Worm (Caenorhabditis elegans) whole organism, L2 larva: ENCODE results near the gene H43E16.1.

Source experiments
- C34F6.9 ChIP-seq: fragments of 150-350 bp; optimal IDR thresholded peaks from 2 replicates; lab custom pipeline; 2014; ENCODE audit warnings: missing biosample characterization, missing genetic modification characterization
- F13H6.1 ChIP-seq: sonication (generic microtip); optimal IDR thresholded peaks from 2 replicates; lab custom pipeline; 2016; ENCODE audit warnings: missing genetic modification characterization, missing compliant biosample characterization
- R02D3.7 ChIP-seq: fragments of 150-350 bp; optimal IDR thresholded peaks from 2 replicates; lab custom pipeline; 2014; ENCODE audit warnings: missing biosample characterization, missing genetic modification characterization
- Y55F3AM.14 ChIP-seq: fragments of 200-800 bp; sonication (Bioruptor generic); optimal IDR thresholded peaks from 2 replicates; lab custom pipeline; 2018; ENCODE audit warnings: mild to moderate bottlenecking, missing genetic modification characterization, missing compliant biosample characterization
- ZK546.5 ChIP-seq: sonication (generic microtip); optimal IDR thresholded peaks from 2 replicates; lab custom pipeline; 2017; ENCODE audit warnings: missing biosample characterization, missing genetic modification characterization
- aly-2 ChIP-seq: fragments of 150-350 bp; optimal IDR thresholded peaks from 2 replicates; lab custom pipeline; 2014; ENCODE audit warnings: missing biosample characterization, missing genetic modification characterization
- blmp-1 ChIP-seq: sonication (generic microtip); optimal IDR thresholded peaks from 2 replicates; lab custom pipeline; 2017; ENCODE audit warnings: missing genetic modification characterization, mild to moderate bottlenecking, missing compliant biosample characterization, antibody characterized with exemption, moderate library complexity; ENCODE audit not compliant: insufficient read depth
- ceh-16 ChIP-seq: fragments of 150-350 bp; optimal IDR thresholded peaks from 2 replicates; lab custom pipeline; 2014; ENCODE audit warnings: missing biosample characterization, missing genetic modification characterization
- ceh-82 ChIP-seq: fragments of 150-350 bp; optimal IDR thresholded peaks from 2 replicates; lab custom pipeline; 2014; ENCODE audit warnings: missing biosample characterization, missing genetic modification characterization
- crh-2 ChIP-seq: sonication (generic microtip); optimal IDR thresholded peaks from 2 replicates; lab custom pipeline; 2017; ENCODE audit warnings: missing biosample characterization, missing genetic modification characterization
- dmd-4 ChIP-seq: sonication (generic microtip); optimal IDR thresholded peaks from 2 replicates; lab custom pipeline; 2017; ENCODE audit warnings: missing biosample characterization, missing genetic modification characterization
- egl-27 ChIP-seq: sonication (generic microtip); optimal IDR thresholded peaks from 3 replicates; lab custom pipeline; 2017; ENCODE audit warnings: missing biosample characterization, missing genetic modification reagents, missing genetic modification characterization
- elt-3 ChIP-seq: sonication (generic microtip); optimal IDR thresholded peaks from 2 replicates; lab custom pipeline; 2017; ENCODE audit warnings: missing biosample characterization, missing genetic modification characterization
- fos-1 ChIP-seq: fragments of 150-350 bp; optimal IDR thresholded peaks from 2 replicates; lab custom pipeline; 2014; ENCODE audit warnings: missing biosample characterization, missing genetic modification characterization
- gmeb-1 ChIP-seq: fragments of 150-350 bp; optimal IDR thresholded peaks from 2 replicates; lab custom pipeline; 2014; ENCODE audit warnings: missing biosample characterization, missing genetic modification characterization
- lin-11 ChIP-seq: fragments of 150-350 bp; sonication (generic microtip); optimal IDR thresholded peaks from 2 replicates; lab custom pipeline; 2014; ENCODE audit warnings: missing biosample characterization, missing genetic modification characterization, inconsistent platforms, mixed read lengths
- lin-39 ChIP-seq: fragments of 150-350 bp; optimal IDR thresholded peaks from 2 replicates; lab custom pipeline; 2014; ENCODE audit warnings: missing biosample characterization, missing genetic modification reagents, missing genetic modification characterization
- lsy-2 ChIP-seq, 2 experiments: fragments of 150-350 bp in 1 of 2; sonication (generic microtip) in 1 of 2; optimal IDR thresholded peaks; 2 replicates each; lab custom pipeline; 2014 to 2017; ENCODE audit warnings: missing biosample characterization in 2 of 2, missing genetic modification characterization in 2 of 2
- mab-5 ChIP-seq: fragments of 150-350 bp; optimal IDR thresholded peaks from 2 replicates; lab custom pipeline; 2014; ENCODE audit warnings: missing biosample characterization, missing genetic modification characterization
- mbf-1 ChIP-seq: sonication (generic microtip); optimal IDR thresholded peaks from 2 replicates; lab custom pipeline; 2017; ENCODE audit warnings: missing biosample characterization, missing genetic modification characterization
- nhr-10 ChIP-seq: sonication (generic microtip); optimal IDR thresholded peaks from 2 replicates; lab custom pipeline; 2017; ENCODE audit warnings: missing biosample characterization, missing genetic modification characterization
- nhr-12 ChIP-seq: fragments of 150-350 bp; optimal IDR thresholded peaks from 2 replicates; lab custom pipeline; 2014; ENCODE audit warnings: missing biosample characterization, missing genetic modification characterization
- nhr-21 ChIP-seq: fragments of 150-350 bp; optimal IDR thresholded peaks from 2 replicates; lab custom pipeline; 2014; ENCODE audit warnings: missing biosample characterization, missing genetic modification characterization
- nhr-23 ChIP-seq: fragments of 150-350 bp; optimal IDR thresholded peaks from 2 replicates; lab custom pipeline; 2014; ENCODE audit warnings: missing biosample characterization, missing genetic modification reagents, missing genetic modification characterization
- nhr-237 ChIP-seq: fragments of 150-350 bp; optimal IDR thresholded peaks from 2 replicates; lab custom pipeline; 2014; ENCODE audit warnings: missing biosample characterization, missing genetic modification characterization
- nhr-77 ChIP-seq: fragments of 150-350 bp; optimal IDR thresholded peaks from 2 replicates; lab custom pipeline; 2014; ENCODE audit warnings: missing biosample characterization, missing genetic modification characterization
- skn-1 ChIP-seq: sonication (generic microtip); optimal IDR thresholded peaks from 2 replicates; lab custom pipeline; 2017; ENCODE audit warnings: missing biosample characterization, missing genetic modification characterization
- sma-3 ChIP-seq: sonication (generic microtip); optimal IDR thresholded peaks from 2 replicates; lab custom pipeline; 2016; ENCODE audit warnings: missing genetic modification reagents, missing genetic modification characterization, missing compliant biosample characterization
- snpc-4 ChIP-seq: fragments of 150-350 bp; optimal IDR thresholded peaks from 2 replicates; lab custom pipeline; 2014; ENCODE audit warnings: missing biosample characterization, missing genetic modification characterization
- unc-39 ChIP-seq: fragments of 150-350 bp; optimal IDR thresholded peaks from 2 replicates; lab custom pipeline; 2014; ENCODE audit warnings: missing biosample characterization, missing genetic modification characterization
- unc-55 ChIP-seq: fragments of 150-350 bp; sonication (generic microtip); optimal IDR thresholded peaks from 3 replicates; lab custom pipeline; 2014; ENCODE audit warnings: missing biosample characterization, missing genetic modification reagents, missing genetic modification characterization
- unc-62 ChIP-seq: fragments of 150-350 bp; optimal IDR thresholded peaks from 2 replicates; lab custom pipeline; 2014; ENCODE audit warnings: missing biosample characterization, missing genetic modification reagents, missing genetic modification characterization
- zag-1 ChIP-seq: fragments of 150-350 bp; optimal IDR thresholded peaks from 2 replicates; lab custom pipeline; 2014; ENCODE audit warnings: missing biosample characterization, missing genetic modification characterization
- ztf-4 ChIP-seq: fragments of 150-350 bp; optimal IDR thresholded peaks from 2 replicates; lab custom pipeline; 2014; ENCODE audit warnings: missing biosample characterization, missing genetic modification characterization

Gene H43E16.1

DNA sequence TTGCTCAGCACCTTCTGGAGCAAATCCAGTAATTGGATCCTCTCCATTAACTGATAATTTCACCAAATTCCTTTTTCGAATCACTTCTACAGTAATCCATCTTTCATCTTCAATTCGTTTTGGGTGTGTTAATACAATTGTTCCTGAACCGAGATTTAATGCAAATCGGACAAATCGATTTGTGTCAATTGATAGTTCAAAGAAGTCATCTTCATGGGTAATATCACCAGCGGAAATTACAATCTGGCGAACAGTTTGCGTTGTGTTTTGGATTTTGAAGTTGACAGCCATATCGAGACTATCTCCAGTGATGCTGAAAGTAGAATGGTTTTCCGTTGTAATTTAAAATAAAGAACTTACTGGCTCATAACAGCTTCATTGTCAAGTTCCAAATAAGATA is 36.2 kb upstream of the H43E16.1 start:
- TF ChIP-seq aly-2 (tag; lab: Kevin White, UChicago) (no peak), zag-1 (tag; lab: Kevin White, UChicago) (no peak), egl-27 (tag; lab: Kevin White, UChicago) (no peak), lsy-2 (tag; optimal IDR thresholded peaks at IDR 0.05; lab: Kevin White, UChicago) (no peak), fos-1 (tag; lab: Kevin White, UChicago) (no peak), crh-2 (tag; lab: Kevin White, UChicago) (no peak), ceh-82 (tag; lab: Kevin White, UChicago) (no peak), snpc-4 (tag; lab: Kevin White, UChicago) (no peak), lin-39 (tag; lab: Kevin White, UChicago) (no peak), R02D3.7 (no peak), C34F6.9 (no peak), Y55F3AM.14 (no peak), blmp-1 (tag; lab: Kevin White, UChicago) (no peak), ZK546.5 (no peak), lin-11 (tag; lab: Kevin White, UChicago) (no peak), ztf-4 (tag; lab: Kevin White, UChicago) (no peak)

DNA sequence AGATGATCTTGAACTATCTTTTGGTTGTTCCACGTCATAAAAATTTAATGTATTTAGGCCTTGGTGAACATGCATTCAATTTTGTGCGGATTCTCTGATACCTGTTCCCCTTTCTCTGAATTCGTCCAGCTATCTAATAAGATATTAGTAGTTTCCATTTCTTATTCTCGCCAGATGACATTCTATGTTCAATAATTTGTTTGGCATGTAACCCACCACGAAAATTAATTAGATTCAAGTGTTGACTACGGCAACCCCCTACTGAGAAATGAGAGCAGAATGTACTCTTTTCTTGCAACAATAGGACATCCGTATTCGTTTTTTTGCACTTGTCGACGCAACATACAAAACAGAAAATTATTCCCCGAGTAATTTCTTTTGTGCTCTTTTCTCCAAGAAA is 31.9 kb upstream of the H43E16.1 start:
- TF ChIP-seq nhr-237 (tag; lab: Kevin White, UChicago): no peak
- no peak for TF ChIP-seq crh-2 (tag; lab: Kevin White, UChicago)
- no peak for TF ChIP-seq ceh-16 (tag; lab: Kevin White, UChicago)
- TF ChIP-seq unc-55 (GFP tag; lab: Kevin White, UChicago): no peak
- TF ChIP-seq nhr-23: no peak
- TF ChIP-seq skn-1: no peak
- no peak for TF ChIP-seq dmd-4 (tag; lab: Kevin White, UChicago)
- TF ChIP-seq R02D3.7: no peak
- TF ChIP-seq elt-3: no peak
- TF ChIP-seq fos-1 (tag; lab: Kevin White, UChicago): no peak

DNA sequence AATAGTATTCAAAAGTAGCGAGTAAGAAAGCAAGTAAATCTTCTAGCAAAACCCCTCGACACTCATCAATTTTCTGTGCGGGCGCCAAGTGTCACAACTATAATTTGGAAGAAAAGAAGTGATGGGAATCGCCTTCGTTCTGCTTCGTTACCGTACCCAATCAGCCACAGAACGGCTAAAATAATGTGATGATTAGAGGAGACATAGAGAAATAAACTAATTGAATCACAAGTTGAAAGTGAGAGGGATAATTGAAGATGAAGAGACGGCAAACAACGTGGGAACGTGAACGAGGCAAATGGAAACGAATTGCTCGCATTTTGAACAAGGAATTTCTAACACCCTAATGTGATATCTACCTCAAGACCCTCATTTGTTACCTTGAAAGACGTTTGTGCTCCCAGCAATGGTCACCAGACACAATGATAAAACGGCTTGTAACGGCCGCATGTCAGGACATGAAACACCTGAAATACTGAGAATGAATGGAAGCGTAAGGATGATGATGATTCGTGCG is 31.4 kb upstream of the H43E16.1 start, which contains the start of gene T19D12.6:
T19D12.6 (minus strand) TSS at position 467 of the 517 bp plus-strand sequence.
- no peak for TF ChIP-seq nhr-12
- TF ChIP-seq ZK546.5: no peak
- TF ChIP-seq gmeb-1 (tag; lab: Kevin White, UChicago): no peak
- no peak for TF ChIP-seq nhr-10 (tag; lab: Kevin White, UChicago)
- TF ChIP-seq crh-2 (tag; lab: Kevin White, UChicago): no peak
- TF ChIP-seq mbf-1 (tag; lab: Kevin White, UChicago): no peak
- TF ChIP-seq skn-1: no peak
- TF ChIP-seq R02D3.7: no peak
- TF ChIP-seq nhr-237 (tag; lab: Kevin White, UChicago): no peak
- no peak for TF ChIP-seq nhr-77 (tag; lab: Kevin White, UChicago)
- TF ChIP-seq mab-5: no peak
- no peak for TF ChIP-seq F13H6.1 (tag; lab: Kevin White, UChicago)
- TF ChIP-seq nhr-21 (tag; lab: Kevin White, UChicago): no peak

DNA sequence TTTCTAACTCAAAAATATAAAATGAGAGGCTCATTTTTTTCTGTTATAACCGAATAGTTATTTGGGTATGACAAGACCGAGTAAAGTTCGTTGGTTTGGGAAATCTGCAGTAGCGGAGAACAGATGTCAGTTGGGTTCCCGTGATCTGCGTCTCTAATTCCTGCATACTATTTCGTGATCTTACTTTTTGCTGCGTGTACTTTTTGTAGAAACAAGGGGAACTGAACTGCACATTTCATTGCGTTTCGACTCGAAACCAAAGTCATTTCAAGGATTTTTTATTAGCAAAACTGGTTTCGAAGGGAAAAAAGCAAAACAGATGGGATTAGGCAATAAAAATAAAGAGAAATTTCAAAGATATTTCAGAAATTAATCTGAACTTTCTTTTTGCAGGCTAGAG is 27.2 kb upstream of the H43E16.1 start:
- TF ChIP-seq nhr-12: no peak
- no peak for TF ChIP-seq sma-3
- no peak for TF ChIP-seq lsy-2 (tag; optimal IDR thresholded peaks at IDR 0.05; lab: Kevin White, UChicago)
- TF ChIP-seq crh-2 (tag; lab: Kevin White, UChicago): no peak
- no peak for TF ChIP-seq lin-39 (tag; lab: Kevin White, UChicago)
- TF ChIP-seq unc-62 (GFP tag; lab: Kevin White, UChicago): no peak
- TF ChIP-seq unc-39 (tag; lab: Kevin White, UChicago): no peak
- TF ChIP-seq snpc-4 (tag; lab: Kevin White, UChicago): no peak
- no peak for TF ChIP-seq nhr-10 (tag; lab: Kevin White, UChicago)

DNA sequence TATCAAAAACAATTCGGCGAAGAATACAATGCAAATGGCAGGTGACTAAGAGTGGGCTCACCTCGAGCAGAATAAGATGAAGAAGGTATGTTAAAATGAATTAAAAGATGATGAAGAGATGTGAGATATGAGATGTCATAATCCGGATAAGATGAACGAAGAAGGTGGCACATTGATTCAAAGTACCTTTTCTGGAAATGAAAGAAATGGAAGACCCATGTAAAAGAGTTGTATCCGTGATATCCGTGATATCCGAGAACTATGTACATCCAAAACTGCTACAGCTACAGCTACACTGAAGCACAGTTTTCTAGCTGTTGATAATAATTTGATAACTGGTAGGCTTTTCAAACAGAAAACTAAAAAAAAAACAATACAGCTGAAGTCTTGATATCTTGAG is 25.0 kb upstream of the H43E16.1 start, which contains the start of gene oig-8:
oig-8 (minus strand) TSS at position 101 of the 400 bp plus-strand sequence.
- TF ChIP-seq egl-27 (tag; lab: Kevin White, UChicago): no peak
- TF ChIP-seq zag-1 (tag; lab: Kevin White, UChicago): no peak
- TF ChIP-seq, all 48 proteins: peak for 0
